Worm (Caenorhabditis elegans) whole organism, young adult: ENCODE results near the gene T14B4.19.
A peak's percentile ranks its signal among the peaks of the same experiment; 100 is the strongest.

Experiments
- D2030.7 ChIP-seq: fragments of 200-800 bp; sonication (Bioruptor generic); IDR thresholded peaks from 2 replicates; pipeline ENCODE4 v1.3.6; 2022; ENCODE audit warnings: missing genetic modification reagents, missing genetic modification characterization, missing compliant biosample characterization
- F22D6.2 ChIP-seq: sonication (generic microtip); optimal IDR thresholded peaks from 2 replicates; lab custom pipeline; 2016; ENCODE audit warnings: mild to moderate bottlenecking, missing genetic modification characterization, missing compliant biosample characterization
- F23B12.7 ChIP-seq: sonication (generic microtip); optimal IDR thresholded peaks from 2 replicates; lab custom pipeline; 2017; ENCODE audit warnings: missing genetic modification characterization, mild to moderate bottlenecking, missing compliant biosample characterization, antibody characterized with exemption, moderate library complexity; ENCODE audit not compliant: insufficient read depth
- F37B4.10 ChIP-seq: fragments of 200-800 bp; sonication (Bioruptor generic); IDR thresholded peaks from 2 replicates; pipeline ENCODE4 v1.3.6; 2022; ENCODE audit warnings: missing genetic modification characterization, missing compliant biosample characterization
- K12H6.12 ChIP-seq: fragments of 200-800 bp; sonication (Bioruptor generic); optimal IDR thresholded peaks from 2 replicates; lab custom pipeline; 2018; ENCODE audit warnings: mild to moderate bottlenecking, missing genetic modification characterization, missing compliant biosample characterization
- T26A5.8 ChIP-seq: sonication (generic microtip); optimal IDR thresholded peaks from 2 replicates; lab custom pipeline; 2016; ENCODE audit warnings: missing genetic modification characterization, missing compliant biosample characterization
- Y56A3A.18 ChIP-seq: fragments of 200-800 bp; sonication (Bioruptor generic); IDR thresholded peaks from 2 replicates; pipeline ENCODE4 v1.3.6; 2022; ENCODE audit warnings: missing genetic modification reagents, missing genetic modification characterization, missing compliant biosample characterization
- aptf-2 ChIP-seq: fragments of 200-800 bp; sonication (Bioruptor generic); conservative IDR thresholded peaks from 2 replicates; pipeline ENCODE4 v1.3.6; 2022; ENCODE audit warnings: missing genetic modification reagents, missing genetic modification characterization, missing compliant biosample characterization
- atf-7 ChIP-seq: sonication (generic microtip); optimal IDR thresholded peaks from 2 replicates; lab custom pipeline; 2017; ENCODE audit warnings: mild to moderate bottlenecking, missing genetic modification characterization, missing compliant biosample characterization
- attf-5 ChIP-seq: fragments of 200-800 bp; sonication (Bioruptor generic); optimal IDR thresholded peaks from 2 replicates; lab custom pipeline; 2018; ENCODE audit warnings: mild to moderate bottlenecking, missing genetic modification characterization, missing compliant biosample characterization
- ceh-27 ChIP-seq: fragments of 200-800 bp; sonication (Bioruptor generic); optimal IDR thresholded peaks from 2 replicates; lab custom pipeline; 2018; ENCODE audit warnings: mild to moderate bottlenecking, missing genetic modification characterization, moderate library complexity, missing compliant biosample characterization
- ceh-79 ChIP-seq: sonication (generic microtip); optimal IDR thresholded peaks from 2 replicates; lab custom pipeline; 2017; ENCODE audit warnings: mild to moderate bottlenecking, missing genetic modification characterization, missing compliant biosample characterization
- ceh-91 ChIP-seq: fragments of 200-800 bp; sonication (Bioruptor generic); IDR thresholded peaks from 2 replicates; pipeline ENCODE4 v1.3.6; 2022; ENCODE audit warnings: missing genetic modification reagents, missing genetic modification characterization, missing compliant biosample characterization
- dpl-1 ChIP-seq: fragments of 150-350 bp; optimal IDR thresholded peaks from 2 replicates; lab custom pipeline; 2014; ENCODE audit warnings: missing biosample characterization, missing genetic modification reagents, missing genetic modification characterization
- efl-1 ChIP-seq: fragments of 150-350 bp; optimal IDR thresholded peaks from 2 replicates; lab custom pipeline; 2014; ENCODE audit warnings: missing biosample characterization, missing genetic modification reagents, missing genetic modification characterization
- ekl-4 ChIP-seq: fragments of 200-800 bp; sonication (Bioruptor generic); IDR thresholded peaks from 2 replicates; pipeline ENCODE4 v1.3.6; 2022; ENCODE audit warnings: missing genetic modification reagents, missing genetic modification characterization, missing compliant biosample characterization
- him-1 ChIP-seq: sonication (generic microtip); optimal IDR thresholded peaks from 2 replicates; lab custom pipeline; 2016; ENCODE audit warnings: missing genotype, missing genetic modification reagents, missing genetic modification characterization, missing compliant biosample characterization
- hmg-1.2 ChIP-seq: fragments of 200-800 bp; sonication (Bioruptor generic); IDR thresholded peaks from 2 replicates; pipeline ENCODE4 v1.3.6; 2022; ENCODE audit warnings: missing genetic modification reagents, missing genetic modification characterization, missing compliant biosample characterization
- hmg-20 ChIP-seq: fragments of 200-800 bp; sonication (Bioruptor generic); IDR thresholded peaks from 2 replicates; pipeline ENCODE4 v1.3.6; 2022; ENCODE audit warnings: missing genetic modification reagents, missing genetic modification characterization, missing compliant biosample characterization
- hsf-1 ChIP-seq: fragments of 200-800 bp; sonication (Bioruptor generic); IDR thresholded peaks from 2 replicates; pipeline ENCODE4 v1.3.6; 2022; ENCODE audit warnings: missing genetic modification reagents, missing genetic modification characterization, missing compliant biosample characterization
- let-526 ChIP-seq: fragments of 200-800 bp; sonication (Bioruptor generic); IDR thresholded peaks from 2 replicates; pipeline ENCODE4 v1.3.6; 2022; ENCODE audit warnings: missing genetic modification reagents, missing genetic modification characterization, missing compliant biosample characterization
- lin-35 ChIP-seq, 3 experiments: fragments of 150-350 bp in 2 of 3; sonication (generic microtip) in 1 of 3; optimal IDR thresholded peaks; 2 replicates each; lab custom pipeline; 2014 to 2018; ENCODE audit warnings: missing biosample characterization in 3 of 3, missing genetic modification characterization in 3 of 3, missing genetic modification reagents in 3 of 3
- lin-54 ChIP-seq: fragments of 200-800 bp; sonication (Bioruptor generic); optimal IDR thresholded peaks from 2 replicates; lab custom pipeline; 2018; ENCODE audit warnings: mild to moderate bottlenecking, missing genetic modification characterization, missing compliant biosample characterization
- lsl-1 ChIP-seq: fragments of 200-800 bp; sonication (Bioruptor generic); optimal IDR thresholded peaks from 2 replicates; lab custom pipeline; 2018; ENCODE audit warnings: mild to moderate bottlenecking, missing genetic modification characterization, moderate library complexity, missing compliant biosample characterization
- lsy-27 ChIP-seq: sonication (generic microtip); optimal IDR thresholded peaks from 2 replicates; lab custom pipeline; 2017; ENCODE audit warnings: missing genetic modification characterization, mild to moderate bottlenecking, missing compliant biosample characterization, antibody characterized with exemption, missing genotype, borderline replicate concordance; ENCODE audit not compliant: insufficient read depth
- madf-6 ChIP-seq: fragments of 200-800 bp; sonication (Bioruptor generic); IDR thresholded peaks from 2 replicates; pipeline ENCODE4 v1.3.6; 2022; ENCODE audit warnings: missing genetic modification reagents, missing genetic modification characterization, missing compliant biosample characterization
- madf-8 ChIP-seq: fragments of 200-800 bp; sonication (Bioruptor generic); conservative IDR thresholded peaks from 2 replicates; pipeline ENCODE4 v1.3.6; 2022; ENCODE audit warnings: missing genetic modification reagents, missing genetic modification characterization, missing compliant biosample characterization
- mes-4 ChIP-seq: sonication (generic microtip); optimal IDR thresholded peaks from 2 replicates; lab custom pipeline; 2016; ENCODE audit warnings: missing genotype, missing genetic modification characterization, missing compliant biosample characterization
- mxl-1 ChIP-seq: sonication (generic microtip); optimal IDR thresholded peaks from 2 replicates; lab custom pipeline; 2016; ENCODE audit warnings: missing genetic modification characterization, missing compliant biosample characterization
- nhr-80 ChIP-seq: sonication (generic microtip); optimal IDR thresholded peaks from 2 replicates; lab custom pipeline; 2016; ENCODE audit warnings: missing genetic modification characterization, missing compliant biosample characterization
- nhr-90 ChIP-seq: sonication (generic microtip); optimal IDR thresholded peaks from 2 replicates; lab custom pipeline; 2016; ENCODE audit warnings: missing genotype, mild to moderate bottlenecking, missing genetic modification characterization, missing compliant biosample characterization
- pbrm-1 ChIP-seq: fragments of 200-800 bp; sonication (Bioruptor generic); IDR thresholded peaks from 2 replicates; pipeline ENCODE4 v1.3.6; 2022; ENCODE audit warnings: missing genetic modification reagents, missing genetic modification characterization, missing compliant biosample characterization
- rcor-1 ChIP-seq: fragments of 200-800 bp; sonication (Bioruptor generic); IDR thresholded peaks from 2 replicates; pipeline ENCODE4 v1.3.6; 2022; ENCODE audit warnings: missing genetic modification reagents, missing genetic modification characterization, missing compliant biosample characterization
- rec-8 ChIP-seq, 2 experiments: sonication (generic microtip); optimal IDR thresholded peaks; 2 replicates each; lab custom pipeline; 2016; ENCODE audit warnings: mild to moderate bottlenecking in 2 of 2, missing genetic modification characterization in 2 of 2, missing genetic modification reagents in 2 of 2, missing genotype in 2 of 2, missing biosample characterization in 1 of 2, missing compliant biosample characterization in 1 of 2, moderate library complexity in 1 of 2
- snpc-3.4 ChIP-seq: sonication (generic microtip); optimal IDR thresholded peaks from 2 replicates; lab custom pipeline; 2017; ENCODE audit warnings: missing genetic modification characterization, mild to moderate bottlenecking, missing compliant biosample characterization, antibody characterized with exemption, moderate library complexity, missing genotype, missing genetic modification reagents
- snpc-4 ChIP-seq, 5 experiments: fragments of 150-350 bp in 1 of 5; sonication (generic microtip) in 4 of 5; optimal IDR thresholded peaks; 2 replicates each; lab custom pipeline; 2014 to 2018; ENCODE audit warnings: missing genetic modification characterization in 5 of 5, missing biosample characterization in 3 of 5, antibody characterized with exemption in 2 of 5, mild to moderate bottlenecking in 2 of 5, missing compliant biosample characterization in 2 of 5, missing genotype in 2 of 5, moderate library complexity in 2 of 5, missing genetic modification reagents in 1 of 5
- tbp1 ChIP-seq: fragments of 200-800 bp; sonication (Bioruptor generic); optimal IDR thresholded peaks from 2 replicates; lab custom pipeline; 2018; ENCODE audit warnings: mild to moderate bottlenecking, missing genetic modification characterization, missing compliant biosample characterization
- tbx-9 ChIP-seq: sonication (generic microtip); optimal IDR thresholded peaks from 2 replicates; lab custom pipeline; 2016; ENCODE audit warnings: borderline replicate concordance, missing genetic modification characterization, inconsistent platforms, missing compliant biosample characterization
- tlf-1 ChIP-seq: fragments of 200-800 bp; sonication (Bioruptor generic); optimal IDR thresholded peaks from 2 replicates; lab custom pipeline; 2018; ENCODE audit warnings: mild to moderate bottlenecking, missing genetic modification characterization, missing compliant biosample characterization
- unc-130 ChIP-seq: sonication (generic microtip); optimal IDR thresholded peaks from 2 replicates; lab custom pipeline; 2016; ENCODE audit warnings: missing genetic modification reagents, missing genetic modification characterization, missing compliant biosample characterization
- xnd-1 ChIP-seq: sonication (generic microtip); optimal IDR thresholded peaks from 2 replicates; lab custom pipeline; 2016; ENCODE audit warnings: missing genotype, missing genetic modification reagents, missing genetic modification characterization, missing compliant biosample characterization
- zfh-2 ChIP-seq: fragments of 200-800 bp; sonication (Bioruptor generic); conservative IDR thresholded peaks from 2 replicates; pipeline ENCODE4 v1.3.6; 2022; ENCODE audit warnings: missing genetic modification reagents, missing genetic modification characterization, missing compliant biosample characterization
- zim-3 ChIP-seq: sonication (generic microtip); optimal IDR thresholded peaks from 2 replicates; lab custom pipeline; 2017; ENCODE audit warnings: mild to moderate bottlenecking, missing genetic modification characterization, moderate library complexity, missing compliant biosample characterization

The T14B4.19 gene

ce11 chrII:6683663-6684285, 29.0 kb downstream of the T14B4.19 start, which contains the start of gene gyf-1 (continued):
- TF ChIP-seq F22D6.2 (tag; lab: Kevin White, UChicago) (no peak), nhr-80 (tag; lab: Kevin White, UChicago) (peak; percentile 74), lin-35 (GFP tag; optimal IDR thresholded peaks at IDR 0.05; lab: Kevin White, UChicago) (peak in 1 of 3 experiments; percentile 27), ceh-27 (GFP tag; lab: Kevin White, UChicago) (peak; percentile 39), madf-6 (GFP tag; lab: Robert Waterston, UW) (no peak), ekl-4 (GFP tag; lab: Robert Waterston, UW) (no peak), tlf-1 (GFP tag; lab: Kevin White, UChicago) (no peak), lsy-27 (tag; lab: Kevin White, UChicago) (no peak), lsl-1 (GFP tag; lab: Kevin White, UChicago) (no peak), him-1 (tag; lab: Kevin White, UChicago) (no peak), dpl-1 (GFP tag; lab: Kevin White, UChicago) (no peak), nhr-90 (no peak), rcor-1 (GFP tag; lab: Robert Waterston, UW) (no peak), madf-8 (GFP tag; lab: Robert Waterston, UW) (no peak), hmg-20 (GFP tag; lab: Robert Waterston, UW) (no peak), zfh-2 (peak; percentile 68; the same call in 1 of the 2 replicates), hmg-1.2 (GFP tag; lab: Robert Waterston, UW) (peak; percentile 81)

ce11 chrII:6682918-6683317, 29.8 kb downstream of the T14B4.19 start:
- TF ChIP-seq F37B4.10 (no peak), mes-4 (no peak), snpc-3.4 (tag; lab: Kevin White, UChicago) (peak; percentile 34), zim-3 (tag; lab: Kevin White, UChicago) (no peak), snpc-4 (GFP tag; optimal IDR thresholded peaks at IDR 0.05; lab: Kevin White, UChicago) (no peak), snpc-4 (tag; optimal IDR thresholded peaks at IDR 0.05; lab: Kevin White, UChicago) (no peak), madf-8 (GFP tag; lab: Robert Waterston, UW) (peak; percentile 82), attf-5 (GFP tag; lab: Kevin White, UChicago) (no peak), aptf-2 (no peak), ceh-27 (GFP tag; lab: Kevin White, UChicago) (no peak), tbp1 (GFP tag; lab: Kevin White, UChicago) (peak; percentile 9), xnd-1 (peak; percentile 81), hsf-1 (GFP tag; lab: Robert Waterston, UW) (0 out of 2 replicates have a peak, but pooled peaks have one; percentile 34), lin-54 (GFP tag; lab: Kevin White, UChicago) (peak; percentile 7), ceh-79 (tag; lab: Kevin White, UChicago) (no peak), D2030.7 (GFP tag; lab: Robert Waterston, UW) (peak; percentile 70), K12H6.12 (tag; lab: Kevin White, UChicago) (no peak), dpl-1 (GFP tag; lab: Kevin White, UChicago) (peak; percentile 62), lsl-1 (GFP tag; lab: Kevin White, UChicago) (peak; percentile 95), rcor-1 (GFP tag; lab: Robert Waterston, UW) (no peak), tbx-9 (tag; lab: Kevin White, UChicago) (no peak), mxl-1 (tag; lab: Kevin White, UChicago) (no peak), lin-35 (GFP tag; optimal IDR thresholded peaks at IDR 0.05; lab: Kevin White, UChicago) (peak in 1 of 3 experiments; percentile 12), F23B12.7 (tag; lab: Kevin White, UChicago) (no peak), efl-1 (GFP tag; lab: Kevin White, UChicago) (peak; percentile 88), F22D6.2 (tag; lab: Kevin White, UChicago) (no peak), zfh-2 (no peak), T26A5.8 (tag; lab: Kevin White, UChicago) (no peak), unc-130 (GFP tag; lab: Kevin White, UChicago) (no peak), let-526 (GFP tag; lab: Robert Waterston, UW) (no peak), ceh-91 (peak; percentile 47; the same call in 1 of the 2 replicates), Y56A3A.18 (GFP tag; lab: Robert Waterston, UW) (no peak), rec-8 (tag; optimal IDR thresholded peaks at IDR 0.05; lab: Kevin White, UChicago) (no peak), madf-6 (GFP tag; lab: Robert Waterston, UW) (peak; percentile 92), atf-7 (tag; lab: Kevin White, UChicago) (no peak), pbrm-1 (0 out of 2 replicates have a peak, but pooled peaks have one; percentile 46)
